Worm (Caenorhabditis elegans) whole organism, young adult: ENCODE measurements around the gene bre-5.

ENCODE experiments used
- F39B2.1 ChIP-seq: fragments of 200-800 bp; sonication (Bioruptor generic); IDR thresholded peaks from 2 replicates; pipeline ENCODE4 v1.3.6; 2022; ENCODE audit warnings: missing genetic modification reagents, missing genetic modification characterization, missing compliant biosample characterization
- F49E8.2 ChIP-seq: sonication (generic microtip); optimal IDR thresholded peaks from 3 replicates; lab custom pipeline; 2017; ENCODE audit warnings: missing genetic modification characterization, mild to moderate bottlenecking, missing compliant biosample characterization, antibody characterized with exemption, moderate library complexity; ENCODE audit not compliant: insufficient read depth
- ama-1 ChIP-seq, 3 experiments: fragments of 150-350 bp in 1 of 3; sonication (generic microtip) in 2 of 3; optimal IDR thresholded peaks; 2 replicates each; lab custom pipeline; 2014 to 2018; ENCODE audit warnings: missing biosample characterization in 2 of 3, missing genetic modification characterization in 2 of 3, missing genetic modification reagents in 2 of 3
- aptf-2 ChIP-seq: fragments of 200-800 bp; sonication (Bioruptor generic); conservative IDR thresholded peaks from 2 replicates; pipeline ENCODE4 v1.3.6; 2022; ENCODE audit warnings: missing genetic modification reagents, missing genetic modification characterization, missing compliant biosample characterization
- attf-5 ChIP-seq: fragments of 200-800 bp; sonication (Bioruptor generic); optimal IDR thresholded peaks from 2 replicates; lab custom pipeline; 2018; ENCODE audit warnings: mild to moderate bottlenecking, missing genetic modification characterization, missing compliant biosample characterization
- ccch-3 ChIP-seq: fragments of 200-800 bp; sonication (Bioruptor generic); optimal IDR thresholded peaks from 2 replicates; lab custom pipeline; 2018; ENCODE audit warnings: mild to moderate bottlenecking, missing genetic modification characterization, missing compliant biosample characterization
- cebp-1 ChIP-seq, 2 experiments: fragments of 200-800 bp in 1 of 2; sonication (Bioruptor generic) in 1 of 2; sonication (generic microtip) in 1 of 2; IDR thresholded peaks in 1 of 2; optimal IDR thresholded peaks in 1 of 2; 2 replicates each; pipeline versions ENCODE4 v1.3.6 to Lab custom; 2017 to 2022; ENCODE audit warnings: missing compliant biosample characterization in 2 of 2, missing genetic modification characterization in 2 of 2, mild to moderate bottlenecking in 1 of 2, missing genetic modification reagents in 1 of 2, moderate library complexity in 1 of 2
- dpl-1 ChIP-seq: fragments of 150-350 bp; optimal IDR thresholded peaks from 2 replicates; lab custom pipeline; 2014; ENCODE audit warnings: missing biosample characterization, missing genetic modification reagents, missing genetic modification characterization
- gei-17 ChIP-seq: fragments of 200-800 bp; sonication (Bioruptor generic); optimal IDR thresholded peaks from 2 replicates; lab custom pipeline; 2018; ENCODE audit warnings: mild to moderate bottlenecking, missing genetic modification characterization, missing compliant biosample characterization
- lin-26 ChIP-seq: fragments of 200-800 bp; sonication (Bioruptor generic); IDR thresholded peaks from 2 replicates; pipeline ENCODE4 v1.3.6; 2022; ENCODE audit warnings: missing genetic modification reagents, missing genetic modification characterization, missing compliant biosample characterization
- lsl-1 ChIP-seq: fragments of 200-800 bp; sonication (Bioruptor generic); optimal IDR thresholded peaks from 2 replicates; lab custom pipeline; 2018; ENCODE audit warnings: mild to moderate bottlenecking, missing genetic modification characterization, moderate library complexity, missing compliant biosample characterization
- nhr-90 ChIP-seq: sonication (generic microtip); optimal IDR thresholded peaks from 2 replicates; lab custom pipeline; 2016; ENCODE audit warnings: missing genotype, mild to moderate bottlenecking, missing genetic modification characterization, missing compliant biosample characterization
- rpc-1 ChIP-seq, 2 experiments: fragments of 150-350 bp in 1 of 2; sonication (generic microtip) in 1 of 2; optimal IDR thresholded peaks; 2 replicates each; lab custom pipeline; 2014 to 2018; ENCODE audit warnings: missing biosample characterization in 1 of 2, missing genetic modification characterization in 1 of 2, missing genetic modification reagents in 1 of 2, missing genotype in 1 of 2
- snpc-4 ChIP-seq, 5 experiments: fragments of 150-350 bp in 1 of 5; sonication (generic microtip) in 4 of 5; optimal IDR thresholded peaks; 2 replicates each; lab custom pipeline; 2014 to 2018; ENCODE audit warnings: missing genetic modification characterization in 5 of 5, missing biosample characterization in 3 of 5, antibody characterized with exemption in 2 of 5, mild to moderate bottlenecking in 2 of 5, missing compliant biosample characterization in 2 of 5, missing genotype in 2 of 5, moderate library complexity in 2 of 5, missing genetic modification reagents in 1 of 5

- no peak for TF ChIP-seq lsl-1 (GFP tag; lab: Kevin White, UChicago)
- no peak for TF ChIP-seq aptf-2 (GFP tag; lab: Robert Waterston, UW)
- no peak for TF ChIP-seq attf-5 (GFP tag; lab: Kevin White, UChicago)
- TF ChIP-seq snpc-4 (GFP tag; optimal IDR thresholded peaks at IDR 0.05; lab: Kevin White, UChicago): no peak
- TF ChIP-seq snpc-4 (tag; optimal IDR thresholded peaks at IDR 0.05; lab: Kevin White, UChicago): no peak
- TF ChIP-seq ccch-3 (GFP tag; lab: Kevin White, UChicago): no peak
- no peak for TF ChIP-seq F49E8.2 (tag; lab: Kevin White, UChicago)
- TF ChIP-seq rpc-1 (optimal IDR thresholded peaks at IDR 0.05; lab: Kevin White, UChicago): no peak
- TF ChIP-seq rpc-1 (tag; optimal IDR thresholded peaks at IDR 0.05; lab: Kevin White, UChicago): no peak
- no peak for TF ChIP-seq lin-26
- TF ChIP-seq ama-1 (optimal IDR thresholded peaks at IDR 0.05; lab: Kevin White, UChicago): no peak
- TF ChIP-seq ama-1 (GFP tag; optimal IDR thresholded peaks at IDR 0.05; lab: Kevin White, UChicago): no peak
- TF ChIP-seq nhr-90 (tag; lab: Kevin White, UChicago): no peak
- TF ChIP-seq cebp-1 (GFP tag; IDR thresholded peaks at IDR 0.05; lab: Robert Waterston, UW): no peak
- no peak for TF ChIP-seq cebp-1 (tag; optimal IDR thresholded peaks at IDR 0.05; lab: Kevin White, UChicago)
- TF ChIP-seq F39B2.1: no peak
- TF ChIP-seq dpl-1 (GFP tag; lab: Kevin White, UChicago): no peak
- TF ChIP-seq gei-17 (GFP tag; lab: Kevin White, UChicago): no peak
These were observed 24.5 kb upstream of the bre-5 start, which contains the start of gene K08E4.7 for ce11 chrIV:12075497-12075896.
